Fruit fly (Drosophila melanogaster) whole organism, prepupa: ENCODE measurements around the gene CG14659.
A peak's percentile ranks its signal among the peaks of the same experiment; 100 is the strongest.

Source experiments
- Blimp-1 ChIP-seq: fragments of 200-800 bp; sonication (Bioruptor generic); optimal IDR thresholded peaks from 3 replicates; lab custom pipeline; 2017; ENCODE audit warnings: missing biosample characterization, missing genetic modification characterization, mild to moderate bottlenecking, moderate library complexity, missing genetic modification reagents
- CG10631 ChIP-seq: fragments of 200-800 bp; sonication (Bioruptor generic); optimal IDR thresholded peaks from 2 replicates; lab custom pipeline; 2016; ENCODE audit warnings: missing biosample characterization, missing genetic modification characterization
- CG11294 ChIP-seq: fragments of 200-800 bp; sonication (Bioruptor generic); IDR thresholded peaks from 2 replicates; pipeline ENCODE4 v1.3.6; 2022; ENCODE audit warnings: missing biosample characterization, missing genetic modification characterization
- CG11762 ChIP-seq: fragments of 200-800 bp; sonication (Bioruptor generic); optimal IDR thresholded peaks from 3 replicates; lab custom pipeline; 2016; ENCODE audit warnings: missing biosample characterization, missing genetic modification characterization; ENCODE audit not compliant: insufficient read depth
- CG16779 ChIP-seq: fragments of 200-800 bp; sonication (Bioruptor generic); optimal IDR thresholded peaks from 3 replicates; lab custom pipeline; 2017; ENCODE audit warnings: missing biosample characterization, mild to moderate bottlenecking, missing genetic modification characterization
- CG3032 ChIP-seq: fragments of 200-800 bp; optimal IDR thresholded peaks from 2 replicates; lab custom pipeline; 2019; ENCODE audit warnings: missing biosample characterization, mild to moderate bottlenecking, missing genetic modification characterization, moderate library complexity
- CG31627 ChIP-seq: fragments of 200-800 bp; sonication (Bioruptor generic); optimal IDR thresholded peaks from 3 replicates; lab custom pipeline; 2016; ENCODE audit warnings: missing biosample characterization, missing genetic modification characterization
- CG32006 ChIP-seq: fragments of 200-800 bp; sonication (Bioruptor generic); optimal IDR thresholded peaks from 3 replicates; lab custom pipeline; 2017; ENCODE audit warnings: missing biosample characterization, mild to moderate bottlenecking, missing genetic modification characterization
- CG34406 ChIP-seq: fragments of 200-800 bp; sonication (Bioruptor generic); optimal IDR thresholded peaks from 3 replicates; lab custom pipeline; 2016; ENCODE audit warnings: missing biosample characterization, missing genetic modification characterization
- CG3919 ChIP-seq: fragments of 200-800 bp; sonication (Bioruptor generic); optimal IDR thresholded peaks from 3 replicates; lab custom pipeline; 2016; ENCODE audit warnings: missing biosample characterization, missing genetic modification characterization
- CG6276 ChIP-seq: fragments of 200-800 bp; sonication (Bioruptor generic); optimal IDR thresholded peaks from 2 replicates; lab custom pipeline; 2017; ENCODE audit warnings: missing biosample characterization, mild to moderate bottlenecking, missing genetic modification characterization
- CG6792 ChIP-seq: fragments of 200-800 bp; sonication (Bioruptor generic); optimal IDR thresholded peaks from 3 replicates; lab custom pipeline; 2016; ENCODE audit warnings: missing biosample characterization, missing genetic modification characterization
- CG6808 ChIP-seq: fragments of 200-800 bp; sonication (Bioruptor generic); optimal IDR thresholded peaks from 3 replicates; lab custom pipeline; 2017; ENCODE audit warnings: missing biosample characterization, missing genetic modification characterization, mild to moderate bottlenecking, moderate library complexity, missing genetic modification reagents
- CG7368 ChIP-seq: fragments of 200-800 bp; sonication (Bioruptor generic); optimal IDR thresholded peaks from 3 replicates; lab custom pipeline; 2016; ENCODE audit warnings: missing biosample characterization, missing genetic modification characterization
- CG8119 ChIP-seq: fragments of 200-800 bp; sonication (Bioruptor generic); IDR thresholded peaks from 3 replicates; pipeline ENCODE4 v1.3.6; 2022; ENCODE audit warnings: missing biosample characterization, missing genetic modification characterization
- CG8632 ChIP-seq: fragments of 200-800 bp; sonication (Bioruptor generic); optimal IDR thresholded peaks from 3 replicates; lab custom pipeline; 2016; ENCODE audit warnings: missing biosample characterization, missing genetic modification characterization
- CG9139 ChIP-seq: fragments of 200-800 bp; sonication (Bioruptor generic); optimal IDR thresholded peaks from 3 replicates; lab custom pipeline; 2017; ENCODE audit warnings: missing biosample characterization, mild to moderate bottlenecking, missing genetic modification characterization
- Eip75B ChIP-seq: fragments of 200-800 bp; sonication (Bioruptor generic); optimal IDR thresholded peaks from 3 replicates; lab custom pipeline; 2016; ENCODE audit warnings: missing biosample characterization, missing genetic modification characterization
- Eip93F ChIP-seq: fragments of 200-800 bp; sonication (Bioruptor generic); optimal IDR thresholded peaks from 2 replicates; lab custom pipeline; 2016; ENCODE audit warnings: missing biosample characterization, mild to moderate bottlenecking, missing genetic modification characterization
- Ets21C ChIP-seq: fragments of 200-800 bp; sonication (Bioruptor generic); optimal IDR thresholded peaks from 3 replicates; lab custom pipeline; 2016; ENCODE audit warnings: missing biosample characterization, missing genetic modification characterization
- Ets96B ChIP-seq: fragments of 200-800 bp; optimal IDR thresholded peaks from 2 replicates; lab custom pipeline; 2019; ENCODE audit warnings: missing biosample characterization, mild to moderate bottlenecking, missing genetic modification characterization, moderate library complexity
- Gug ChIP-seq: fragments of 200-800 bp; sonication (Bioruptor generic); IDR thresholded peaks from 2 replicates; pipeline ENCODE4 v1.3.6; 2022; ENCODE audit warnings: missing biosample characterization, missing genetic modification characterization
- Hr38 ChIP-seq: sonication (Bioruptor generic); optimal IDR thresholded peaks from 2 replicates; lab custom pipeline; 2016; ENCODE audit warnings: missing biosample characterization, missing genetic modification characterization
- Hr39 ChIP-seq: fragments of 200-800 bp; sonication (Bioruptor generic); optimal IDR thresholded peaks from 2 replicates; lab custom pipeline; 2016; ENCODE audit warnings: missing biosample characterization, missing genetic modification characterization
- Hr4 ChIP-seq: fragments of 200-800 bp; sonication (Bioruptor generic); optimal IDR thresholded peaks from 3 replicates; lab custom pipeline; 2016; ENCODE audit warnings: missing biosample characterization, missing genetic modification characterization
- Lpt ChIP-seq: fragments of 200-800 bp; sonication (Bioruptor generic); optimal IDR thresholded peaks from 3 replicates; lab custom pipeline; 2016; ENCODE audit warnings: missing biosample characterization, missing genetic modification characterization
- Met ChIP-seq: fragments of 200-800 bp; sonication (Bioruptor generic); optimal IDR thresholded peaks from 3 replicates; lab custom pipeline; 2016; ENCODE audit warnings: missing biosample characterization, missing genetic modification characterization
- Smox ChIP-seq: fragments of 200-800 bp; sonication (Bioruptor generic); optimal IDR thresholded peaks from 3 replicates; lab custom pipeline; 2016; ENCODE audit warnings: missing biosample characterization, missing genetic modification characterization
- Sox14 ChIP-seq: fragments of 200-800 bp; sonication (Bioruptor generic); optimal IDR thresholded peaks from 3 replicates; lab custom pipeline; 2016; ENCODE audit warnings: missing biosample characterization, missing genetic modification characterization
- acj6 ChIP-seq: fragments of 200-800 bp; sonication (Bioruptor generic); optimal IDR thresholded peaks from 3 replicates; lab custom pipeline; 2016; ENCODE audit warnings: missing biosample characterization, missing genetic modification characterization
- dsx ChIP-seq: fragments of 200-800 bp; optimal IDR thresholded peaks from 3 replicates; lab custom pipeline; 2019; ENCODE audit warnings: missing biosample characterization, mild to moderate bottlenecking, missing genetic modification characterization, moderate library complexity; ENCODE audit not compliant: poor library complexity, severe bottlenecking
- eg ChIP-seq: fragments of 200-800 bp; sonication (Bioruptor generic); IDR thresholded peaks from 3 replicates; pipeline ENCODE4 v1.3.6; 2022; ENCODE audit warnings: missing biosample characterization, missing genetic modification characterization
- esn ChIP-seq: fragments of 200-800 bp; sonication (Bioruptor generic); optimal IDR thresholded peaks from 2 replicates; lab custom pipeline; 2016; ENCODE audit warnings: missing biosample characterization, mild to moderate bottlenecking, missing genetic modification characterization, moderate library complexity
- fd59A ChIP-seq: fragments of 200-800 bp; sonication (Bioruptor generic); optimal IDR thresholded peaks from 2 replicates; lab custom pipeline; 2017; ENCODE audit warnings: missing biosample characterization, mild to moderate bottlenecking, missing genetic modification characterization, missing genetic modification reagents
- fd85E ChIP-seq: fragments of 200-800 bp; sonication (Bioruptor generic); optimal IDR thresholded peaks from 3 replicates; lab custom pipeline; 2016; ENCODE audit warnings: missing biosample characterization, missing genetic modification characterization
- fkh ChIP-seq: fragments of 200-800 bp; sonication (Bioruptor generic); optimal IDR thresholded peaks from 3 replicates; lab custom pipeline; 2017; ENCODE audit warnings: missing biosample characterization, mild to moderate bottlenecking, missing genetic modification characterization, moderate library complexity
- lz ChIP-seq: fragments of 200-800 bp; sonication (Bioruptor generic); optimal IDR thresholded peaks from 3 replicates; lab custom pipeline; 2016; ENCODE audit warnings: missing biosample characterization, missing genetic modification characterization
- net ChIP-seq: fragments of 200-800 bp; sonication (Bioruptor generic); optimal IDR thresholded peaks from 3 replicates; lab custom pipeline; 2016; ENCODE audit warnings: missing biosample characterization, missing genetic modification characterization
- pdm3 ChIP-seq: fragments of 200-800 bp; sonication (Bioruptor generic); optimal IDR thresholded peaks from 3 replicates; lab custom pipeline; 2016; ENCODE audit warnings: missing biosample characterization, missing genetic modification characterization
- salr ChIP-seq, 2 experiments: fragments of 200-800 bp; sonication (Bioruptor generic); optimal IDR thresholded peaks; 3 replicates each; lab custom pipeline; 2016 to 2018; ENCODE audit warnings: missing biosample characterization in 2 of 2, missing genetic modification characterization in 2 of 2, mild to moderate bottlenecking in 1 of 2
- spab ChIP-seq: fragments of 200-800 bp; sonication (Bioruptor generic); optimal IDR thresholded peaks from 2 replicates; lab custom pipeline; 2017; ENCODE audit warnings: missing biosample characterization, mild to moderate bottlenecking, missing genetic modification characterization, missing genetic modification reagents
- ss ChIP-seq, 2 experiments: fragments of 200-800 bp; sonication (Bioruptor generic); optimal IDR thresholded peaks; 2 replicates in 1 of 2; 3 replicates in 1 of 2; lab custom pipeline; 2017 to 2018; ENCODE audit warnings: mild to moderate bottlenecking in 2 of 2, missing biosample characterization in 2 of 2, missing genetic modification characterization in 2 of 2, moderate library complexity in 1 of 2
- svp ChIP-seq: fragments of 200-800 bp; sonication (Bioruptor generic); peaks from one replicate; lab custom pipeline; 2016; ENCODE audit warnings: missing biosample characterization, missing genetic modification characterization
- topi ChIP-seq: fragments of 200-800 bp; sonication (Bioruptor generic); optimal IDR thresholded peaks from 3 replicates; lab custom pipeline; 2016; ENCODE audit warnings: missing biosample characterization, missing genetic modification characterization
- vri ChIP-seq: fragments of 200-800 bp; sonication (Bioruptor generic); optimal IDR thresholded peaks from 3 replicates; lab custom pipeline; 2016; ENCODE audit warnings: missing biosample characterization, mild to moderate bottlenecking, missing genetic modification characterization

Gene CG14659

DNA sequence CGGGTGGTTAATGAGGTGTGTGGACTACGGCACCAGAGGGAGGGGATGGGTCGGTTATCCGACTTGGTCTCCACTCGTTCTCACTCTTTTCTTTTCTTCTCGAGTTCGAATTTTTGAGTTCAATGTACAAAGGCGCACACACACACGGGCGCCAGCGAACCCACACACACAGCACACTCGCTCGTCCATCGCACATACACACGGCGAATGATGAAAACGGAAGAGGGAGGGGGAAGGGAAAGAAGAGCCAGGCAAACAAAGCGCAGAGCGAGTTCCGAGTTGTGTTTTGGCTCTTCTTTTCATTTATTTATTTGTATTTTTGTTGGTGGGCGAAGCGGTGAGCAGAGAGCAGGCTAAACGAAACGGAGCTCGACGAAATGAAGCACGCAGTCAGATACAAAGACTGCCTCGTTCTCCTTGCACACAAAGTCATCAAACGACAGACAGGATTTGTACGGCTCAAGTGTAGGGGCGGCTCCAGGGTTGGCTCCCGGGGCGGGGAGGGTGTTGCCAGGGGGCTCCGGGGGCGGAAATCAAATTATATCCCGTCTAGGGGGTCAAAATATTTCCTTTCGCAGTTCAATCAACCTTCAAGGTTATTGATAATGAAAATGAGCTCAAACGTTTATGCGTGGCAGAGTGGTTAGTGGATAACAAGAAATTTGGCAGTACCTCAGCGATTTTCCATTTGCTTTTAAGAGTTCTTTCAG lies 21.0 kb downstream of the CG14659 start (continued):
- TF ChIP-seq Hr38 (no peak), topi (GFP tag; lab: Kevin White, UChicago) (peak; percentile 49), CG7368 (GFP tag; lab: Kevin White, UChicago) (peak; percentile 10), CG9139 (GFP tag; lab: Kevin White, UChicago) (peak; percentile 35), Gug (GFP tag; lab: Robert Waterston, UW) (no peak), Eip75B (GFP tag; lab: Kevin White, UChicago) (peak; percentile 64), Hr39 (GFP tag; lab: Kevin White, UChicago) (no peak), fkh (GFP tag; lab: Kevin White, UChicago) (peak; percentile 91), CG34406 (no peak)

DNA sequence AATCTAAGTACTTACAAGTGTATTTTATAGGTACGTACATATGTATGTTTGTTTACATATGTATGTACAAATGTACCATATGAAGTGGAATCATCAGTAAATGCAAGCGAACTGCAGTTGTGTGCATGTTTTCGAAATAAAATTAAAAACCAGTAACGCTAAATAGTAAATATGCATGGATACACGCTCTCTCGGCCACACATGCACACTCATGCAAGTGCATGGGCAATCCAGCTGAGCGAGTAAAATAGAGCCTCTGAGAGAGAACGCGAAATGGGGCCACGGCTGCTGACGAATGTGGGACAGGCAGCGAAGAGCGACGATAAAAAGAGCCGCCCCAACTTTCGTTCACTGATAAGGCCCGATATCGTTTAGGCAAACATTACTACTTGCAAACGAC lies 23.5 kb downstream of the CG14659 start:
- TF ChIP-seq CG11762 (no peak), Blimp-1 (no peak), CG11294 (GFP tag; lab: Robert Waterston, UW) (no peak), Hr4 (GFP tag; lab: Kevin White, UChicago) (no peak), CG10631 (GFP tag; lab: Kevin White, UChicago) (no peak), CG32006 (no peak), acj6 (no peak), pdm3 (GFP tag; lab: Kevin White, UChicago) (no peak), fkh (GFP tag; lab: Kevin White, UChicago) (peak; percentile 32), Eip75B (GFP tag; lab: Kevin White, UChicago) (peak; percentile 30), CG8119 (GFP tag; lab: Robert Waterston, UW) (no peak), CG31627 (no peak)

DNA sequence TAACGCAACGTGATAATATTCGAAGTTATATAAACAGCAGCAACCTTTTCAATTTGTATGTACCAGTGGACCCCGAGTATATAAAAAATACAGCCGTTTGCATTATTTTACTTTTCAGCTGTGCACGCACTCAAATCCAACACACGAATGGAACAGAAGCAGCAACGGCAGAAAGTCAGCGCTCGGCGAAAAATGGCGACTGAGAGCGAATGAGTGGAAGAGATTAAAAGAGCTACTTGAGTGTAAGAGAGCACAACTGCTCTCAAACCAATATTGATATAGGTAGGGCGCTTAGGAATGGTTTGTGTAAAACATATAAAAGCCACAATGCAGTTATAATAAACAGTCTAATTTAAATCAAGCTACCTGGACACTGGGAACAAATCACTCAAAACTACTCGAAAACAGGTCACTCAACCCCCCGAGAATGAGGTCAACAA lies 24.8 kb downstream of the CG14659 start:
- peak; percentile 70 for TF ChIP-seq net (GFP tag; lab: Kevin White, UChicago)
- TF ChIP-seq CG16779 (tag; lab: Kevin White, UChicago), result peak; percentile 17
- TF ChIP-seq ss (GFP tag; optimal IDR thresholded peaks at IDR 0.05; lab: Kevin White, UChicago), result peak; percentile 60 to 73
- peak; percentile 42 for TF ChIP-seq CG6792 (GFP tag; lab: Kevin White, UChicago)
- no peak for TF ChIP-seq lz (GFP tag; lab: Kevin White, UChicago)
- peak; percentile 11 for TF ChIP-seq pdm3 (GFP tag; lab: Kevin White, UChicago)
- TF ChIP-seq Ets21C (GFP tag; lab: Kevin White, UChicago), result no peak
- TF ChIP-seq CG10631 (GFP tag; lab: Kevin White, UChicago), result peak; percentile 8
- TF ChIP-seq salr (GFP tag; optimal IDR thresholded peaks at IDR 0.05; lab: Kevin White, UChicago), result no peak
- peak; percentile 46 for TF ChIP-seq esn (GFP tag; lab: Kevin White, UChicago)
- no peak for TF ChIP-seq svp (GFP tag; lab: Kevin White, UChicago)
- TF ChIP-seq Eip93F (GFP tag; lab: Kevin White, UChicago), result no peak
- TF ChIP-seq CG6276 (GFP tag; lab: Kevin White, UChicago), result peak; percentile 23
- no peak for TF ChIP-seq fd85E (GFP tag; lab: Kevin White, UChicago)
- peak; percentile 87 for TF ChIP-seq fkh (GFP tag; lab: Kevin White, UChicago)
- no peak for TF ChIP-seq fd59A
- TF ChIP-seq CG3919 (GFP tag; lab: Kevin White, UChicago), result peak; percentile 66
- peak; percentile 49 for TF ChIP-seq Met
- peak; percentile 40; the same call in 1 of the 3 replicates for TF ChIP-seq eg
- TF ChIP-seq Smox (GFP tag; lab: Kevin White, UChicago), result no peak
- TF ChIP-seq CG11294 (GFP tag; lab: Robert Waterston, UW), result no peak
- peak; percentile 42 for TF ChIP-seq CG34406
- TF ChIP-seq CG9139 (GFP tag; lab: Kevin White, UChicago), result peak; percentile 73
- no peak for TF ChIP-seq CG11762
- no peak for TF ChIP-seq CG31627
- TF ChIP-seq CG6808, result peak; percentile 49
- no peak for TF ChIP-seq spab (GFP tag; lab: Kevin White, UChicago)
- TF ChIP-seq vri, result peak; percentile 68
- TF ChIP-seq Blimp-1, result no peak
- peak; percentile 45 for TF ChIP-seq dsx (GFP tag; lab: Kevin White, UChicago)
- TF ChIP-seq CG8119 (GFP tag; lab: Robert Waterston, UW), result no peak
- TF ChIP-seq CG3032 (tag; lab: Kevin White, UChicago), result no peak
- peak; percentile 52 for TF ChIP-seq CG8632 (GFP tag; lab: Kevin White, UChicago)
- TF ChIP-seq Sox14 (GFP tag; lab: Kevin White, UChicago), result peak; percentile 15
- no peak for TF ChIP-seq Gug (GFP tag; lab: Robert Waterston, UW)
- TF ChIP-seq Ets96B (tag; lab: Kevin White, UChicago), result peak; percentile 4
- TF ChIP-seq Lpt (GFP tag; lab: Kevin White, UChicago), result no peak
